Fruit fly (Drosophila melanogaster): ENCODE data around the gene Acp32CD.

DNA sequence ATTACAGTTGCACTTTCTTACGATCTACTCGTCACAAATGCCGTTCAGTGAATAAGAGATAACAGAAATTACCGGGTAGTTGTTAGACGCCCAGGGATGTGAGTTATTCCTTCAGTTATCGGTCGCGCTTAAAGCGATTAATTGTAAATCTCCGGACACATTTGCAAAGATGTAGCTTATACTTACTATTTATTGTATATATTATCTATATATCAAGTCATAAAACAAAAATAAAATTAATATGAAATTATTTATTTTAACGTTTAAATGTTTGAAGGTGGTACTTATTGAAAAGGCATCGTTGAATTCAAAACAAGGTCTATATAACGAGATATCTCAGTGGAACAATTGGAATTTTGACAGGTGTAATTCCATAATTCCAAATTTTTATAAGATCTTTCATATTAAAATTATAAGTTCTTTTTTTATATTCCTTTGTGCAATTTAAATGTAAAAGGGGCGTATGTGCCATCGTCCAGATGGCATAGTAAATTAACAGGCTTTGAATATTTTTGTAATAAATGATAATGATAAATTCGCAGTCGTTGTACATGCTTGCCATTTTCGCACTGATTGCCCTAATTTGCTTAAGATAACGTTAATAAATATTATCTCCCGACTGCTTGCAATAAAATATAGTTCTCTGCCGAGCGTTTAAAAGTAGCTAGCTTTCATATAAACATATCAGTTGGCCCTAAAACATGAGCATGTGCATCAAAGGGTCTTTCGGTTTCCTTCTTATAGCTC lies 13.9 kb upstream of the Acp32CD start, which contains the start of the genes aub and lectin-33A:
- TF ChIP-seq ttk (optimal IDR thresholded peaks at IDR 0.05) (no peak), psq (optimal IDR thresholded peaks at IDR 0.05) (no peak), h (optimal IDR thresholded peaks at IDR 0.05) (no peak), Myc (optimal IDR thresholded peaks at IDR 0.05) (no peak), Sin3A (optimal IDR thresholded peaks at IDR 0.05) (no peak)
